Fruit fly (Drosophila melanogaster) whole organism, embryonic: ENCODE measurements around the gene tra.
A peak's percentile ranks its signal among the peaks of the same experiment; 100 is the strongest.

ENCODE experiments used
- CG11398 ChIP-seq: fragments of 200-800 bp; sonication (Bioruptor generic); optimal IDR thresholded peaks from 2 replicates; lab custom pipeline; 2016; ENCODE audit warnings: missing biosample characterization, missing genetic modification characterization
- CG11456 ChIP-seq: fragments of 200-800 bp; sonication (Bioruptor generic); IDR thresholded peaks from 3 replicates; pipeline ENCODE4 v1.3.6; 2022; ENCODE audit warnings: missing biosample characterization, missing genetic modification characterization
- CG12071 ChIP-seq: fragments of 200-800 bp; sonication (Bioruptor generic); optimal IDR thresholded peaks from 3 replicates; lab custom pipeline; 2018; ENCODE audit warnings: missing biosample characterization, mild to moderate bottlenecking, missing genetic modification characterization
- CG14965 ChIP-seq: fragments of 200-800 bp; sonication (Bioruptor generic); optimal IDR thresholded peaks from 2 replicates; lab custom pipeline; 2016; ENCODE audit warnings: missing biosample characterization, missing genetic modification characterization, borderline replicate concordance
- CG15479 ChIP-seq: fragments of 200-800 bp; sonication (Bioruptor generic); optimal IDR thresholded peaks from 3 replicates; lab custom pipeline; 2019; ENCODE audit warnings: missing biosample characterization, mild to moderate bottlenecking, missing genetic modification characterization, moderate library complexity
- CG2678 ChIP-seq: fragments of 200-800 bp; sonication (Bioruptor generic); optimal IDR thresholded peaks from 3 replicates; lab custom pipeline; 2019; ENCODE audit warnings: missing biosample characterization, mild to moderate bottlenecking, missing genetic modification characterization, moderate library complexity
- CG30403 ChIP-seq: fragments of 200-800 bp; sonication (Bioruptor generic); optimal IDR thresholded peaks from 3 replicates; lab custom pipeline; 2016; ENCODE audit warnings: missing biosample characterization, missing genetic modification characterization
- CG34224 ChIP-seq: fragments of 200-800 bp; sonication (Bioruptor generic); IDR thresholded peaks from 3 replicates; pipeline ENCODE4 v1.3.6; 2022; ENCODE audit warnings: missing biosample characterization, missing genetic modification characterization; ENCODE audit not compliant: partially characterized antibody
- CG3847 ChIP-seq: fragments of 200-800 bp; sonication (Bioruptor generic); IDR thresholded peaks from 2 replicates; pipeline ENCODE4 v1.3.6; 2022; ENCODE audit warnings: missing biosample characterization, missing genetic modification characterization
- CG6254 ChIP-seq: fragments of 200-800 bp; sonication (Bioruptor generic); optimal IDR thresholded peaks from 3 replicates; lab custom pipeline; 2017; ENCODE audit warnings: mild to moderate bottlenecking, missing biosample characterization, missing genetic modification reagents, missing genetic modification characterization
- CG7928 ChIP-seq: fragments of 200-800 bp; sonication (Bioruptor generic); optimal IDR thresholded peaks from 2 replicates; lab custom pipeline; 2017; ENCODE audit warnings: missing biosample characterization, mild to moderate bottlenecking, missing genetic modification characterization
- CG8089 ChIP-seq: fragments of 200-800 bp; sonication (Bioruptor generic); optimal IDR thresholded peaks from 3 replicates; lab custom pipeline; 2016; ENCODE audit warnings: missing biosample characterization, missing genetic modification characterization
- CG8944 ChIP-seq: fragments of 200-800 bp; sonication (Bioruptor generic); optimal IDR thresholded peaks from 3 replicates; lab custom pipeline; 2016; ENCODE audit warnings: missing biosample characterization, missing genetic modification characterization
- Dad ChIP-seq: fragments of 200-800 bp; sonication (Bioruptor generic); optimal IDR thresholded peaks from 3 replicates; lab custom pipeline; 2016; ENCODE audit warnings: missing biosample characterization, missing genetic modification characterization
- Dll ChIP-seq: fragments of 200-800 bp; sonication (Bioruptor generic); IDR thresholded peaks from 4 replicates; pipeline ENCODE4 v1.3.6; 2022; ENCODE audit warnings: missing biosample characterization, missing genetic modification characterization; ENCODE audit not compliant: partially characterized antibody
- E2f1 ChIP-seq: fragments of 200-800 bp; sonication (Bioruptor generic); IDR thresholded peaks from 2 replicates; pipeline ENCODE4 v1.3.6; 2022; ENCODE audit warnings: missing biosample characterization, missing genetic modification characterization
- Hr78 ChIP-seq, 2 experiments: fragments of 200-800 bp in 1 of 2; fragments of >200 bp in 1 of 2; sonication (Bioruptor generic) in 1 of 2; optimal IDR thresholded peaks; 2 replicates each; lab custom pipeline; 2017 to 2019; ENCODE audit warnings: missing biosample characterization in 2 of 2, missing genetic modification characterization in 2 of 2, mild to moderate bottlenecking in 1 of 2, moderate library complexity in 1 of 2
- Lhr ChIP-seq: fragments of 200-800 bp; sonication (Bioruptor generic); optimal IDR thresholded peaks from 3 replicates; lab custom pipeline; 2017; ENCODE audit warnings: mild to moderate bottlenecking, missing biosample characterization, missing genetic modification reagents, missing genetic modification characterization
- Meics ChIP-seq: fragments of 200-800 bp; sonication (Bioruptor generic); optimal IDR thresholded peaks from 2 replicates; lab custom pipeline; 2017; ENCODE audit warnings: missing biosample characterization, mild to moderate bottlenecking, missing genetic modification characterization
- Tbp ChIP-seq: fragments of >200 bp; optimal IDR thresholded peaks from 2 replicates; lab custom pipeline; 2018; ENCODE audit warnings: missing biosample characterization, missing genetic modification characterization
- Trl ChIP-seq, 3 experiments: fragments of >200 bp in 2 of 3; fragments of 200-800 bp in 1 of 3; sonication (Bioruptor generic) in 1 of 3; optimal IDR thresholded peaks; 2 replicates in 1 of 3; 3 replicates in 2 of 3; lab custom pipeline; 2016 to 2017; ENCODE audit warnings: missing biosample characterization in 1 of 3, missing genetic modification characterization in 1 of 3
- ab ChIP-seq: fragments of 200-800 bp; sonication (Bioruptor generic); optimal IDR thresholded peaks from 2 replicates; lab custom pipeline; 2016; ENCODE audit warnings: missing biosample characterization, missing genetic modification characterization
- amos ChIP-seq: fragments of 200-800 bp; sonication (Bioruptor generic); IDR thresholded peaks from 2 replicates; pipeline ENCODE4 v1.3.6; 2022; ENCODE audit warnings: missing biosample characterization, missing genetic modification characterization; ENCODE audit not compliant: partially characterized antibody
- ase ChIP-seq: fragments of 200-800 bp; sonication (Bioruptor generic); IDR thresholded peaks from 3 replicates; pipeline ENCODE4 v1.3.6; 2022; ENCODE audit warnings: missing biosample characterization, missing genetic modification characterization
- bbx ChIP-seq: fragments of 200-800 bp; sonication (Bioruptor generic); IDR thresholded peaks from 2 replicates; pipeline ENCODE4 v1.3.6; 2022; ENCODE audit warnings: missing biosample characterization, missing genetic modification characterization; ENCODE audit not compliant: partially characterized antibody
- cg ChIP-seq: fragments of 200-800 bp; sonication (Bioruptor generic); optimal IDR thresholded peaks from 3 replicates; lab custom pipeline; 2019; ENCODE audit warnings: missing biosample characterization, mild to moderate bottlenecking, missing genetic modification characterization, moderate library complexity
- chm ChIP-seq: fragments of 200-800 bp; sonication (Bioruptor generic); IDR thresholded peaks from 2 replicates; pipeline ENCODE4 v1.3.6; 2022; ENCODE audit warnings: missing biosample characterization, missing genetic modification characterization
- chn ChIP-seq: fragments of 200-800 bp; sonication (Bioruptor generic); optimal IDR thresholded peaks from 2 replicates; lab custom pipeline; 2016; ENCODE audit warnings: missing biosample characterization, missing genetic modification characterization
- crol ChIP-seq: fragments of 200-800 bp; sonication (Bioruptor generic); IDR thresholded peaks from 2 replicates; pipeline ENCODE4 v1.3.6; 2022; ENCODE audit warnings: missing biosample characterization, missing genetic modification characterization
- crp ChIP-seq, 2 experiments: fragments of 200-800 bp; sonication (Bioruptor generic); optimal IDR thresholded peaks; 2 replicates in 1 of 2; 3 replicates in 1 of 2; lab custom pipeline; 2017; ENCODE audit warnings: missing biosample characterization in 2 of 2, missing genetic modification characterization in 2 of 2, mild to moderate bottlenecking in 1 of 2, moderate library complexity in 1 of 2
- ems ChIP-seq: fragments of 200-800 bp; sonication (Bioruptor generic); optimal IDR thresholded peaks from 3 replicates; lab custom pipeline; 2016; ENCODE audit warnings: missing biosample characterization, missing genetic modification characterization
- fu2 ChIP-seq: fragments of 200-800 bp; sonication (Bioruptor generic); optimal IDR thresholded peaks from 2 replicates; lab custom pipeline; 2016; ENCODE audit warnings: missing biosample characterization, missing genetic modification characterization
- gfzf ChIP-seq: fragments of 200-800 bp; sonication (Bioruptor generic); optimal IDR thresholded peaks from 2 replicates; lab custom pipeline; 2016; ENCODE audit warnings: missing biosample characterization, mild to moderate bottlenecking, missing genetic modification characterization, moderate library complexity
- grau ChIP-seq: fragments of 200-800 bp; optimal IDR thresholded peaks from 3 replicates; lab custom pipeline; 2019; ENCODE audit warnings: missing biosample characterization, mild to moderate bottlenecking, missing genetic modification characterization, moderate library complexity
- h ChIP-seq: fragments of >200 bp; optimal IDR thresholded peaks from 2 replicates; lab custom pipeline; 2017
- jumu ChIP-seq: fragments of 200-800 bp; sonication (Bioruptor generic); optimal IDR thresholded peaks from 3 replicates; lab custom pipeline; 2016; ENCODE audit warnings: missing biosample characterization, missing genetic modification characterization
- lab ChIP-seq: fragments of 200-800 bp; sonication (Bioruptor generic); optimal IDR thresholded peaks from 3 replicates; lab custom pipeline; 2017; ENCODE audit warnings: missing biosample characterization, missing genetic modification characterization, mild to moderate bottlenecking, moderate library complexity, missing genetic modification reagents
- lov ChIP-seq, 2 experiments: fragments of 200-800 bp in 1 of 2; fragments of >200 bp in 1 of 2; sonication (Bioruptor generic) in 1 of 2; IDR thresholded peaks in 1 of 2; optimal IDR thresholded peaks in 1 of 2; 2 replicates in 1 of 2; 3 replicates in 1 of 2; pipeline versions ENCODE4 v1.3.6 to Lab custom; 2017 to 2022; ENCODE audit warnings: missing biosample characterization in 1 of 2, missing genetic modification characterization in 1 of 2
- onecut ChIP-seq: fragments of 200-800 bp; sonication (Bioruptor generic); IDR thresholded peaks from 2 replicates; pipeline ENCODE4 v1.3.6; 2022; ENCODE audit warnings: missing biosample characterization, missing genetic modification characterization
- org-1 ChIP-seq: fragments of 200-800 bp; sonication (Bioruptor generic); optimal IDR thresholded peaks from 2 replicates; lab custom pipeline; 2017; ENCODE audit warnings: missing biosample characterization, missing genetic modification characterization
- p53 ChIP-seq: fragments of 200-800 bp; sonication (Bioruptor generic); optimal IDR thresholded peaks from 2 replicates; lab custom pipeline; 2016; ENCODE audit warnings: missing biosample characterization, missing genetic modification characterization
- prd ChIP-seq, 3 experiments: fragments of >200 bp in 2 of 3; fragments of 200-800 bp in 1 of 3; sonication (Bioruptor generic) in 1 of 3; optimal IDR thresholded peaks in 2 of 3; IDR thresholded peaks in 1 of 3; 2 replicates in 2 of 3; 3 replicates in 1 of 3; pipeline versions ENCODE4 v1.3.6 to Lab custom; 2017 to 2022; ENCODE audit warnings: missing biosample characterization in 1 of 3, missing genetic modification characterization in 1 of 3
- repo ChIP-seq: fragments of 200-800 bp; sonication (Bioruptor generic); optimal IDR thresholded peaks from 2 replicates; lab custom pipeline; 2016; ENCODE audit warnings: missing biosample characterization, missing genetic modification characterization
- tio ChIP-seq: fragments of 200-800 bp; sonication (Bioruptor generic); optimal IDR thresholded peaks from 2 replicates; lab custom pipeline; 2017; ENCODE audit warnings: missing biosample characterization, missing genetic modification characterization, inconsistent platforms
- tll ChIP-seq, 2 experiments: fragments of 200-800 bp in 1 of 2; fragments of >200 bp in 1 of 2; sonication (Bioruptor generic) in 1 of 2; optimal IDR thresholded peaks; 2 replicates each; lab custom pipeline; 2017 to 2019; ENCODE audit warnings: missing biosample characterization in 2 of 2, missing genetic modification characterization in 2 of 2, mild to moderate bottlenecking in 1 of 2, moderate library complexity in 1 of 2
- trh ChIP-seq: fragments of 200-800 bp; sonication (Bioruptor generic); optimal IDR thresholded peaks from 2 replicates; lab custom pipeline; 2016; ENCODE audit warnings: missing biosample characterization, missing genetic modification characterization
- tx ChIP-seq: fragments of 200-800 bp; sonication (Bioruptor generic); optimal IDR thresholded peaks from 2 replicates; lab custom pipeline; 2016; ENCODE audit warnings: missing biosample characterization, missing genetic modification characterization
- wor ChIP-seq: fragments of 200-800 bp; sonication (Bioruptor generic); IDR thresholded peaks from 2 replicates; pipeline ENCODE4 v1.3.6; 2022; ENCODE audit warnings: missing biosample characterization, missing genetic modification characterization

Gene tra

dm6 chr3L:16635566-16636210 lies 44.8 kb upstream of the tra start (continued):
- TF ChIP-seq Hr78 (GFP tag; optimal IDR thresholded peaks at IDR 0.05; lab: Kevin White, UChicago) (no peak), jumu (GFP tag; lab: Kevin White, UChicago) (no peak), tio (peak; percentile 6), crp (GFP tag; optimal IDR thresholded peaks at IDR 0.05; lab: Kevin White, UChicago) (no peak), Dll (GFP tag; lab: Robert Waterston, UW) (no peak), h (lab: Kevin White, UChicago) (no peak), grau (tag; lab: Kevin White, UChicago) (peak; percentile 81), chm (GFP tag; lab: Robert Waterston, UW) (no peak), org-1 (GFP tag; lab: Kevin White, UChicago) (no peak), ab (no peak), CG2678 (tag; lab: Kevin White, UChicago) (peak; percentile 59), prd (optimal IDR thresholded peaks at IDR 0.05; lab: Kevin White, UChicago) (no peak), prd (GFP tag; IDR thresholded peaks at IDR 0.05; lab: Robert Waterston, UW) (no peak), CG12071 (GFP tag; lab: Kevin White, UChicago) (no peak), p53 (GFP tag; lab: Kevin White, UChicago) (no peak), CG11456 (GFP tag; lab: Robert Waterston, UW) (no peak), CG3847 (no peak), CG6254 (GFP tag; lab: Kevin White, UChicago) (no peak), E2f1 (GFP tag; lab: Robert Waterston, UW) (0 out of 2 replicates have a peak, but pooled peaks have one; percentile 22), cg (GFP tag; lab: Kevin White, UChicago) (no peak), amos (GFP tag; lab: Robert Waterston, UW) (no peak), CG15479 (GFP tag; lab: Kevin White, UChicago) (no peak), ase (no peak), CG8944 (GFP tag; lab: Kevin White, UChicago) (no peak), Meics (peak; percentile 4), Tbp (GFP tag; lab: Kevin White, UChicago) (no peak), CG14965 (GFP tag; lab: Kevin White, UChicago) (no peak), Lhr (GFP tag; lab: Kevin White, UChicago) (no peak), ems (GFP tag; lab: Kevin White, UChicago) (no peak), tx (GFP tag; lab: Kevin White, UChicago) (no peak), repo (no peak), bbx (no peak), CG30403 (GFP tag; lab: Kevin White, UChicago) (no peak), trh (no peak), CG11398 (GFP tag; lab: Kevin White, UChicago) (no peak), CG7928 (GFP tag; lab: Kevin White, UChicago) (no peak), tll (GFP tag; optimal IDR thresholded peaks at IDR 0.05; lab: Kevin White, UChicago) (no peak), Trl (optimal IDR thresholded peaks at IDR 0.05; lab: Kevin White, UChicago) (no peak), Trl (GFP tag; optimal IDR thresholded peaks at IDR 0.05; lab: Kevin White, UChicago) (no peak), Dad (no peak), crol (GFP tag; lab: Robert Waterston, UW) (no peak), onecut (GFP tag; lab: Robert Waterston, UW) (no peak), CG34224 (GFP tag; lab: Robert Waterston, UW) (no peak), lov (optimal IDR thresholded peaks at IDR 0.05; lab: Kevin White, UChicago) (no peak), lov (GFP tag; IDR thresholded peaks at IDR 0.05; lab: Robert Waterston, UW) (no peak), wor (GFP tag; lab: Robert Waterston, UW) (no peak), chn (GFP tag; lab: Kevin White, UChicago) (no peak), gfzf (GFP tag; lab: Kevin White, UChicago) (no peak), lab (GFP tag; lab: Kevin White, UChicago) (peak; percentile 41), CG8089 (GFP tag; lab: Kevin White, UChicago) (no peak), fu2 (GFP tag; lab: Kevin White, UChicago) (no peak)
